Fruit fly (Drosophila melanogaster): ENCODE measurements around the gene Crag.

DNA sequence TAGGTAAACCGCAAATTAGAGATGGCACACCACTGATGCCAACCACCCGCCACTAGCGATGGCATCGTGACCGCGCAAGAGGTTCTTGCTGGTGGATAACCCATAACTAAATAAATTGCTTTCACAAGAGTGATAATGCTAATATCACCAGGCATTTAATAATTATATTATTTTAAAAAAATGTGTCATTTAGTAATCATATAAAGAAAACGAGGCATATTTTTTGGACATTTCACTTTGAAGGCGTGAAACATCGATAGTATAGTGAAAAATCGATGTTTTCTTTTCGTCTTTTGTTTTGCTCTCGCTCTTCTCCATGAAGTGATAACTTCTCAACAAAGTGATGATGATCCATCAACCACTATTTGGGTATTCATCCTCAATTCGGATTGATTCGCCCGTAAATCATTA is 33.1 kb upstream of the Crag start, which contains the start of gene IntS4:
- TF ChIP-seq CG10669 (GFP tag; optimal IDR thresholded peaks at IDR 0.05) (no peak), Sox102F (GFP tag; optimal IDR thresholded peaks at IDR 0.05) (peak; percentile 65), pdm3 (GFP tag; optimal IDR thresholded peaks at IDR 0.05) (no peak), Blimp-1 (GFP tag; optimal IDR thresholded peaks at IDR 0.05) (peak; percentile 1), lz (GFP tag; optimal IDR thresholded peaks at IDR 0.05) (peak; percentile 67), eg (GFP tag; IDR thresholded peaks at IDR 0.05) (no peak; the same call in 2 of the 3 replicates), Eip93F (GFP tag; optimal IDR thresholded peaks at IDR 0.05) (peak; percentile 69)
